Fruit fly (Drosophila melanogaster): Measurements from ENCODE around the gene CG14568.

Gene CG14568

dm6 chr3L:21727728-21728124 lies 5.6 kb downstream of the CG14568 start:
- no peak for TF ChIP-seq CG17801 (GFP tag; optimal IDR thresholded peaks at IDR 0.05; ENCODE audit: partially characterized antibody)

- TF ChIP-seq CG17801 (GFP tag; optimal IDR thresholded peaks at IDR 0.05; ENCODE audit: partially characterized antibody), result peak; percentile 16
Observed at dm6 chr3L:21727013-21727727, 6.1 kb downstream of the CG14568 start.

- no peak for TF ChIP-seq CG17801 (GFP tag; optimal IDR thresholded peaks at IDR 0.05; ENCODE audit: partially characterized antibody)
Observed at dm6 chr3L:21720869-21721268, 12.4 kb downstream of the CG14568 start.

- no peak for TF ChIP-seq CG17801 (GFP tag; optimal IDR thresholded peaks at IDR 0.05; ENCODE audit: partially characterized antibody)
Observed at dm6 chr3L:21718233-21718632, 15.1 kb downstream of the CG14568 start.

- TF ChIP-seq CG17801 (GFP tag; optimal IDR thresholded peaks at IDR 0.05; ENCODE audit: partially characterized antibody), result no peak
Observed at dm6 chr3L:21715974-21716373, 17.3 kb downstream of the CG14568 start.

dm6 chr3L:21709785-21710591 lies 23.3 kb downstream of the CG14568 start:
- no peak for TF ChIP-seq CG17801 (GFP tag; optimal IDR thresholded peaks at IDR 0.05; ENCODE audit: partially characterized antibody)

- TF ChIP-seq CG17801 (GFP tag; optimal IDR thresholded peaks at IDR 0.05; ENCODE audit: partially characterized antibody), result no peak
Observed at dm6 chr3L:21706144-21706926, 27.0 kb downstream of the CG14568 start, which contains the start of gene CG32447. TSS of gene CG32447 (minus strand) at chr3L:21706365.

- no peak for TF ChIP-seq CG17801 (GFP tag; optimal IDR thresholded peaks at IDR 0.05; ENCODE audit: partially characterized antibody)
Observed at dm6 chr3L:21700945-21701344, 32.3 kb downstream of the CG14568 start.

dm6 chr3L:21700052-21700451 lies 33.2 kb downstream of the CG14568 start:
- no peak for TF ChIP-seq CG17801 (GFP tag; optimal IDR thresholded peaks at IDR 0.05; ENCODE audit: partially characterized antibody)

- no peak for TF ChIP-seq CG17801 (GFP tag; optimal IDR thresholded peaks at IDR 0.05; ENCODE audit: partially characterized antibody)
Observed at dm6 chr3L:21694647-21695046, 38.6 kb downstream of the CG14568 start.

dm6 chr3L:21688607-21689129 lies 44.6 kb downstream of the CG14568 start:
- TF ChIP-seq CG17801 (GFP tag; optimal IDR thresholded peaks at IDR 0.05; ENCODE audit: partially characterized antibody), result no peak

- TF ChIP-seq CG17801 (GFP tag; optimal IDR thresholded peaks at IDR 0.05; ENCODE audit: partially characterized antibody), result no peak
Observed at dm6 chr3L:21685753-21686152, 47.5 kb downstream of the CG14568 start.

dm6 chr3L:21683942-21684341 lies 49.3 kb downstream of the CG14568 start, which contains the start of gene Sfp78E:
TSS of gene Sfp78E (minus strand) at chr3L:21684042.
- no peak for TF ChIP-seq CG17801 (GFP tag; optimal IDR thresholded peaks at IDR 0.05; ENCODE audit: partially characterized antibody)

All from ovary, adult (tissue).